Fruit fly (Drosophila melanogaster) whole organism, embryonic: ENCODE measurements around the gene CG2747.
A peak's percentile ranks its signal among the peaks of the same experiment; 100 is the strongest.

Experiments used
- CG10462 ChIP-seq: fragments of 200-800 bp; sonication (Bioruptor generic); optimal IDR thresholded peaks from 2 replicates; lab custom pipeline; 2016; ENCODE audit warnings: missing biosample characterization, missing genetic modification characterization
- CG15011 ChIP-seq: fragments of 200-800 bp; sonication (Bioruptor generic); optimal IDR thresholded peaks from 3 replicates; lab custom pipeline; 2018; ENCODE audit warnings: missing biosample characterization, mild to moderate bottlenecking, missing genetic modification characterization
- CG15601 ChIP-seq: fragments of 200-800 bp; sonication (Bioruptor generic); optimal IDR thresholded peaks from 3 replicates; lab custom pipeline; 2019; ENCODE audit warnings: missing biosample characterization, mild to moderate bottlenecking, missing genetic modification characterization, moderate library complexity
- CG2199 ChIP-seq: fragments of 200-800 bp; sonication (Bioruptor generic); IDR thresholded peaks from 3 replicates; pipeline ENCODE4 v1.3.6; 2022; ENCODE audit warnings: missing biosample characterization, missing genetic modification characterization
- CG5180 ChIP-seq: fragments of 200-800 bp; sonication (Bioruptor generic); optimal IDR thresholded peaks from 3 replicates; lab custom pipeline; 2017; ENCODE audit warnings: missing biosample characterization, missing genetic modification characterization, mild to moderate bottlenecking, moderate library complexity, missing genetic modification reagents
- CG7839 ChIP-seq: fragments of 200-800 bp; sonication (Bioruptor generic); optimal IDR thresholded peaks from 3 replicates; lab custom pipeline; 2018; ENCODE audit warnings: missing biosample characterization, mild to moderate bottlenecking, missing genetic modification characterization, moderate library complexity
- CG8765 ChIP-seq: fragments of 200-800 bp; sonication (Bioruptor generic); IDR thresholded peaks from 2 replicates; pipeline ENCODE4 v1.3.6; 2022; ENCODE audit warnings: missing biosample characterization, missing genetic modification characterization
- CG9876 ChIP-seq: fragments of 200-800 bp; sonication (Bioruptor generic); optimal IDR thresholded peaks from 2 replicates; lab custom pipeline; 2016; ENCODE audit warnings: missing biosample characterization, missing genetic modification characterization
- Drgx ChIP-seq: fragments of 200-800 bp; sonication (Bioruptor generic); IDR thresholded peaks from 2 replicates; pipeline ENCODE4 v1.3.6; 2022; ENCODE audit warnings: missing biosample characterization, missing genetic modification characterization
- Ets65A ChIP-seq: fragments of 200-800 bp; sonication (Bioruptor generic); peaks from one replicate; lab custom pipeline; 2016; ENCODE audit warnings: missing biosample characterization, missing genetic modification characterization
- Gug ChIP-seq: fragments of 200-800 bp; sonication (Bioruptor generic); IDR thresholded peaks from 4 replicates; pipeline ENCODE4 v1.3.6; 2022; ENCODE audit warnings: missing biosample characterization, missing genetic modification characterization
- Hey ChIP-seq: fragments of 200-800 bp; sonication (Bioruptor generic); optimal IDR thresholded peaks from 3 replicates; lab custom pipeline; 2018; ENCODE audit warnings: missing biosample characterization, mild to moderate bottlenecking, missing genetic modification characterization
- Hr78 ChIP-seq, 2 experiments: fragments of 200-800 bp in 1 of 2; fragments of >200 bp in 1 of 2; sonication (Bioruptor generic) in 1 of 2; optimal IDR thresholded peaks; 2 replicates each; lab custom pipeline; 2017 to 2019; ENCODE audit warnings: missing biosample characterization in 2 of 2, missing genetic modification characterization in 2 of 2, mild to moderate bottlenecking in 1 of 2, moderate library complexity in 1 of 2
- Med ChIP-seq: fragments of 200-800 bp; sonication (Bioruptor generic); peaks from one replicate; lab custom pipeline; 2016; ENCODE audit warnings: missing biosample characterization, missing genetic modification characterization, mild to moderate bottlenecking, inconsistent platforms, moderate library complexity
- Mes4 ChIP-seq: fragments of 200-800 bp; sonication (Bioruptor generic); optimal IDR thresholded peaks from 2 replicates; lab custom pipeline; 2016; ENCODE audit warnings: missing biosample characterization, missing genetic modification characterization
- Myb ChIP-seq: fragments of 200-800 bp; sonication (Bioruptor generic); optimal IDR thresholded peaks from 2 replicates; lab custom pipeline; 2016; ENCODE audit warnings: missing biosample characterization, missing genetic modification characterization
- Oaz ChIP-seq: fragments of 200-800 bp; sonication (Bioruptor generic); IDR thresholded peaks from 2 replicates; pipeline ENCODE4 v1.3.6; 2022; ENCODE audit warnings: missing biosample characterization, missing genetic modification characterization
- Poxn ChIP-seq: fragments of 200-800 bp; sonication (Bioruptor generic); IDR thresholded peaks from 2 replicates; pipeline ENCODE4 v1.3.6; 2022; ENCODE audit warnings: missing biosample characterization, missing genetic modification characterization
- Trl ChIP-seq, 3 experiments: fragments of >200 bp in 2 of 3; fragments of 200-800 bp in 1 of 3; sonication (Bioruptor generic) in 1 of 3; optimal IDR thresholded peaks; 2 replicates in 1 of 3; 3 replicates in 2 of 3; lab custom pipeline; 2016 to 2017; ENCODE audit warnings: missing biosample characterization in 1 of 3, missing genetic modification characterization in 1 of 3
- amos ChIP-seq: fragments of 200-800 bp; sonication (Bioruptor generic); IDR thresholded peaks from 2 replicates; pipeline ENCODE4 v1.3.6; 2022; ENCODE audit warnings: missing biosample characterization, missing genetic modification characterization; ENCODE audit not compliant: partially characterized antibody
- bsh ChIP-seq, 2 experiments: fragments of 200-800 bp; sonication (Bioruptor generic); optimal IDR thresholded peaks; 2 replicates each; lab custom pipeline; 2017 to 2018; ENCODE audit warnings: mild to moderate bottlenecking in 2 of 2, missing biosample characterization in 2 of 2, missing genetic modification characterization in 2 of 2, moderate library complexity in 1 of 2
- da ChIP-seq: fragments of 200-800 bp; sonication (Bioruptor generic); optimal IDR thresholded peaks from 2 replicates; lab custom pipeline; 2016; ENCODE audit warnings: missing biosample characterization, missing genetic modification characterization
- dati ChIP-seq: fragments of 200-800 bp; sonication (Bioruptor generic); IDR thresholded peaks from 2 replicates; pipeline ENCODE4 v1.3.6; 2022; ENCODE audit warnings: missing biosample characterization, missing genetic modification characterization
- dmrt99B ChIP-seq: fragments of 200-800 bp; sonication (Bioruptor generic); optimal IDR thresholded peaks from 2 replicates; lab custom pipeline; 2018; ENCODE audit warnings: missing biosample characterization, mild to moderate bottlenecking, missing genetic modification characterization, moderate library complexity
- emc ChIP-seq: fragments of 200-800 bp; sonication (Bioruptor generic); optimal IDR thresholded peaks from 2 replicates; lab custom pipeline; 2016; ENCODE audit warnings: missing biosample characterization, missing genetic modification characterization
- gem ChIP-seq: fragments of 200-800 bp; sonication (Bioruptor generic); optimal IDR thresholded peaks from 2 replicates; lab custom pipeline; 2019; ENCODE audit warnings: missing biosample characterization, mild to moderate bottlenecking, missing genetic modification characterization, moderate library complexity
- kni ChIP-seq: fragments of 200-800 bp; sonication (Bioruptor generic); optimal IDR thresholded peaks from 3 replicates; lab custom pipeline; 2017; ENCODE audit warnings: mild to moderate bottlenecking, missing biosample characterization, missing genetic modification reagents, missing genetic modification characterization
- mirr ChIP-seq: fragments of 200-800 bp; sonication (Bioruptor generic); optimal IDR thresholded peaks from 3 replicates; lab custom pipeline; 2018; ENCODE audit warnings: missing biosample characterization, mild to moderate bottlenecking, missing genetic modification characterization
- mld ChIP-seq: fragments of 200-800 bp; sonication (Bioruptor generic); IDR thresholded peaks from 3 replicates; pipeline ENCODE4 v1.3.6; 2022; ENCODE audit warnings: missing biosample characterization, missing genetic modification characterization; ENCODE audit not compliant: partially characterized antibody
- nerfin-1 ChIP-seq: fragments of 200-800 bp; sonication (Bioruptor generic); optimal IDR thresholded peaks from 3 replicates; lab custom pipeline; 2019; ENCODE audit warnings: missing biosample characterization, mild to moderate bottlenecking, missing genetic modification characterization, moderate library complexity
- nom ChIP-seq: fragments of 200-800 bp; sonication (Bioruptor generic); optimal IDR thresholded peaks from 2 replicates; lab custom pipeline; 2017; ENCODE audit warnings: missing biosample characterization, missing genetic modification characterization, mild to moderate bottlenecking, moderate library complexity, missing genetic modification reagents
- pros ChIP-seq: fragments of 200-800 bp; sonication (Bioruptor generic); optimal IDR thresholded peaks from 3 replicates; lab custom pipeline; 2019; ENCODE audit warnings: missing biosample characterization, mild to moderate bottlenecking, missing genetic modification characterization, moderate library complexity
- rib ChIP-seq: fragments of 200-800 bp; sonication (Bioruptor generic); IDR thresholded peaks from 2 replicates; pipeline ENCODE4 v1.3.6; 2022; ENCODE audit warnings: missing biosample characterization, missing genetic modification characterization
- tap ChIP-seq: fragments of 200-800 bp; optimal IDR thresholded peaks from 3 replicates; lab custom pipeline; 2019; ENCODE audit warnings: missing biosample characterization, mild to moderate bottlenecking, missing genetic modification characterization, moderate library complexity
- tup ChIP-seq: fragments of 200-800 bp; sonication (Bioruptor generic); optimal IDR thresholded peaks from 2 replicates; lab custom pipeline; 2016; ENCODE audit warnings: missing biosample characterization, mild to moderate bottlenecking, missing genetic modification characterization, moderate library complexity

The CG2747 gene

DNA sequence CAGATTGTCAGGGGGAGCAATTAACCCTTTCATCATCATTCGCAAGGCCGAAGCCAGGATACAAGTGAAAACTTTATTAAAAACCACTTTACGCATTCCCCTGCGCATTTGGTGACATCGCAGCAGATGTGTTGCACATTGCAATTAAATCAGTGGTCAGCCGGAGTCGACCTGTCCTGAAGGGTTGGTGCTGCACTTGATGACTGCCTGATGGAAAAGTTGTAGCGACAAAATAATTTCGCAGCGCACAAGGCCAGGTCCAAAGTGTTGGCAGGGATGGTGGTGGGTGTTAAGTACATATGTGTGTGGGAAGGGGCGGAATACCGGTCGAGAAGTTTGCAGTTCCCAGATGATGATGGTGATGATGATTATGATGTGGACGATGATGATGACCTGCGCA lies 58.4 kb downstream of the CG2747 start:
- TF ChIP-seq nerfin-1 (tag; lab: Kevin White, UChicago): peak; percentile 78
- TF ChIP-seq CG15011 (GFP tag; lab: Kevin White, UChicago): no peak
- TF ChIP-seq mld: no peak
- TF ChIP-seq tap (tag; lab: Kevin White, UChicago): peak; percentile 33
- 0 out of 3 replicates have a peak, but pooled peaks have one; percentile 52 for TF ChIP-seq CG2199 (GFP tag; lab: Robert Waterston, UW)
- no peak for TF ChIP-seq da (GFP tag; lab: Kevin White, UChicago)

DNA sequence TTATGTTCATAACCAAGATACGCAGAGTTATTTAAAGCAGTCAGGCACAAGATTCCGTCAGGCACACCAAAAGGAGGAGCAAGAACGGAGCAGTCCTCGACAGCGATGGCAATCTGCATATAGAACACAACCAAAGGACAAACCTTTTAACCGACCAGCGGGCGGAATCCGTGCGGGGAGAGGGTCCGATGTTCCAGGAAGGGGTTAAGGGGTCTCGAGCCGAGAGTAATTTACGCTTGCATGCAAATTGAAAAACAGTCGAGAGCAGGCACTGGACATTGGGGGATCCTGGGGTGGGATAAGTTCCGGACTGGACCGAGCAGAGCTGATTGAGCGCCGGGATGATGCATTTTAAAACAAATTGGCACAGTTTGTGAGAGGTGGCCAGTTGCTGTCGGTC lies 60.0 kb downstream of the CG2747 start:
- TF ChIP-seq Gug: no peak
- TF ChIP-seq dmrt99B (tag; lab: Kevin White, UChicago): no peak
- no peak for TF ChIP-seq Oaz (GFP tag; lab: Robert Waterston, UW)
- no peak for TF ChIP-seq CG10462 (GFP tag; lab: Kevin White, UChicago)
- TF ChIP-seq tup (GFP tag; lab: Kevin White, UChicago): no peak
- no peak for TF ChIP-seq CG8765 (GFP tag; lab: Robert Waterston, UW)
- TF ChIP-seq amos (GFP tag; lab: Robert Waterston, UW): no peak
- no peak for TF ChIP-seq Hey
- TF ChIP-seq rib (GFP tag; lab: Robert Waterston, UW): no peak
- TF ChIP-seq CG5180 (GFP tag; lab: Kevin White, UChicago): no peak
- TF ChIP-seq Hr78 (GFP tag; optimal IDR thresholded peaks at IDR 0.05; lab: Kevin White, UChicago): no peak
- no peak for TF ChIP-seq mirr
- TF ChIP-seq Mes4 (GFP tag; lab: Kevin White, UChicago): no peak
- no peak for TF ChIP-seq CG9876 (GFP tag; lab: Kevin White, UChicago)
- no peak for TF ChIP-seq pros (GFP tag; lab: Kevin White, UChicago)
- no peak for TF ChIP-seq Myb (GFP tag; lab: Kevin White, UChicago)
- TF ChIP-seq Poxn (GFP tag; lab: Robert Waterston, UW): no peak

DNA sequence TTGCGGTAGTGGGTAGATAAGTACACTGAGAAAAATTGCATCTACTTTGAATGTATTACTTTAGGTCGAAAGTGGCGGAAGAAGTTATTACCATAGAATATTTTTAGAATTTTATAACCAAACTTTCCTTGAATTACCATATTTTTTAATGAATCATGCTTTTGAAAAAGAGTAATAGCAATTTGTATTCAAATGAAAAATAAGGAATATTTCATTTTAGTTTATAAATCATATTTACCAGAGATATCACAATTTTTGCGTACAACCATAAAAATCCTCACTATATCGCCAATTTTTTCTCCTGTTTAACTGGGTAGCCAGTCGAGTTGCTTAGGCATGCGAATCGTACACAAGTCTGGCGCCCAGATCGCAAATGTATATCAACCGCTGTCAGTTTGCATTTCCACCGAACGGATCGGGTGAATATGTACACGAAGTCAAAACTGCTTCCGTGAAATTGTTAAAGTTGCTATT lies 60.9 kb downstream of the CG2747 start:
- TF ChIP-seq nom (GFP tag; lab: Kevin White, UChicago) (peak; percentile 42), Drgx (GFP tag; lab: Robert Waterston, UW) (peak; percentile 83), kni (no peak), dati (GFP tag; lab: Robert Waterston, UW) (no peak), Ets65A (GFP tag; lab: Kevin White, UChicago) (peak; percentile 39), emc (no peak), CG15601 (tag; lab: Kevin White, UChicago) (no peak), bsh (GFP tag; optimal IDR thresholded peaks at IDR 0.05; lab: Kevin White, UChicago) (peak in 1 of 2 experiments; percentile 58), gem (peak; percentile 1)

DNA sequence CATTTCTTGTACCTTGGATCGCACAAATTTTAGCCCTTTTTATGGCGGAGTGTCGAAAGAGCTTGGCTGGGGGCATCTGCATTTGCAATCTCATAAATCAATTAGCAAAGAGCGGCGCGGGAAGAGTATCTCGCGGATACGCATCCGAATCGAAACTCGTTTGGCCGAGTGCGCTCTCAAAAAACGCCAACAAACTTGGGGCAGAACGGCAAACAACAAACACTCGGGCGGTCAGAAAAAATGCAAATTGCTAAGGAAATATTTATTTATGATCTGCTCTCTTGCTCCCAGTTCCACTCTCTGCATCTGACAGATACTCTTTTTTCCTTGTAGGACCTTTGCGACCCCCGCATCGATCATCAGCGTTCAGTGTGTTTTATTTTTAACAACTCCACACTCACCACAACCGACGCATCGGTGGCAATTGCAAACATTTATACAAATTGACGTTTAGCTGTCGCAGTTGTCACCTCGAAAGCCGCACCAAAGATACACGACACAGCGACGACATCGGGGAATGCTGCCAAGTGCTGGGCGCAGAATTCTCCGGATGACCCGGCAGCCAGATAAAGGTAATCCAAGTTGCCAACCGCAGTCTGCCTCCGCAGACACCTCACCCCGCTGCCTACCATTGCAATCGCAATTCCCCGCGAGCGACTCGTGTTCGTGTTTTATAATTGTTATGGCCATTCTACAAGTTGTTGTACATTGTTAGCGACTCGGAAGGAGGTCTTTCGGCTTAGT lies 61.5 kb downstream of the CG2747 start:
- no peak for TF ChIP-seq CG7839
- peak in 1 of 2 experiments; percentile 7 for TF ChIP-seq Trl (optimal IDR thresholded peaks at IDR 0.05; lab: Kevin White, UChicago)
- no peak for TF ChIP-seq Trl (GFP tag; optimal IDR thresholded peaks at IDR 0.05; lab: Kevin White, UChicago)
- peak; percentile 20 for TF ChIP-seq Med (GFP tag; lab: Kevin White, UChicago)
